Fruit fly (Drosophila melanogaster) whole organism, embryonic: ENCODE measurements around the gene CG42824.

Experiments
- Antp ChIP-seq: fragments of 200-800 bp; sonication (Bioruptor generic); optimal IDR thresholded peaks from 3 replicates; lab custom pipeline; 2016; ENCODE audit warnings: missing biosample characterization, missing genetic modification characterization
- CG10431 ChIP-seq: fragments of 200-800 bp; sonication (Bioruptor generic); optimal IDR thresholded peaks from 3 replicates; lab custom pipeline; 2018; ENCODE audit warnings: missing biosample characterization, mild to moderate bottlenecking, missing genetic modification characterization
- CG10654 ChIP-seq: fragments of 200-800 bp; sonication (Bioruptor generic); optimal IDR thresholded peaks from 2 replicates; lab custom pipeline; 2016; ENCODE audit warnings: missing biosample characterization, missing genetic modification characterization
- CG12236 ChIP-seq: fragments of 200-800 bp; sonication (Bioruptor generic); optimal IDR thresholded peaks from 2 replicates; lab custom pipeline; 2016; ENCODE audit warnings: missing biosample characterization, missing genetic modification characterization
- CG12659 ChIP-seq: fragments of 200-800 bp; sonication (Bioruptor generic); optimal IDR thresholded peaks from 3 replicates; lab custom pipeline; 2017; ENCODE audit warnings: mild to moderate bottlenecking, missing biosample characterization, missing genetic modification reagents, missing genetic modification characterization
- CG12744 ChIP-seq: fragments of 200-800 bp; sonication (Bioruptor generic); optimal IDR thresholded peaks from 2 replicates; lab custom pipeline; 2016; ENCODE audit warnings: missing biosample characterization, missing genetic modification characterization
- CG13296 ChIP-seq: fragments of 200-800 bp; sonication (Bioruptor generic); optimal IDR thresholded peaks from 3 replicates; lab custom pipeline; 2018; ENCODE audit warnings: missing biosample characterization, mild to moderate bottlenecking, missing genetic modification characterization
- CG14667 ChIP-seq: fragments of 200-800 bp; sonication (Bioruptor generic); IDR thresholded peaks from 2 replicates; pipeline ENCODE4 v1.3.6; 2022; ENCODE audit warnings: missing biosample characterization, missing genetic modification characterization
- CG16779 ChIP-seq: fragments of 200-800 bp; sonication (Bioruptor generic); IDR thresholded peaks from 2 replicates; pipeline ENCODE4 v1.3.6; 2022; ENCODE audit warnings: missing biosample characterization, missing genetic modification characterization
- CG16815 ChIP-seq: fragments of 200-800 bp; sonication (Bioruptor generic); optimal IDR thresholded peaks from 3 replicates; lab custom pipeline; 2017; ENCODE audit warnings: missing biosample characterization, mild to moderate bottlenecking, missing genetic modification characterization
- CG17568 ChIP-seq: fragments of 200-800 bp; sonication (Bioruptor generic); optimal IDR thresholded peaks from 2 replicates; lab custom pipeline; 2018; ENCODE audit warnings: missing biosample characterization, mild to moderate bottlenecking, missing genetic modification characterization, moderate library complexity
- CG18599 ChIP-seq: fragments of 200-800 bp; sonication (Bioruptor generic); optimal IDR thresholded peaks from 3 replicates; lab custom pipeline; 2017; ENCODE audit warnings: missing biosample characterization, missing genetic modification characterization, mild to moderate bottlenecking, moderate library complexity, missing genetic modification reagents
- CG18619 ChIP-seq: fragments of 200-800 bp; sonication (Bioruptor generic); optimal IDR thresholded peaks from 3 replicates; lab custom pipeline; 2017; ENCODE audit warnings: missing biosample characterization, mild to moderate bottlenecking, missing genetic modification characterization
- CG31388 ChIP-seq: fragments of 200-800 bp; sonication (Bioruptor generic); optimal IDR thresholded peaks from 2 replicates; lab custom pipeline; 2016; ENCODE audit warnings: missing biosample characterization, missing genetic modification characterization
- CG3407 ChIP-seq: fragments of 200-800 bp; sonication (Bioruptor generic); optimal IDR thresholded peaks from 2 replicates; lab custom pipeline; 2018; ENCODE audit warnings: missing biosample characterization, mild to moderate bottlenecking, missing genetic modification characterization
- CG34224 ChIP-seq: fragments of 200-800 bp; sonication (Bioruptor generic); IDR thresholded peaks from 3 replicates; pipeline ENCODE4 v1.3.6; 2022; ENCODE audit warnings: missing biosample characterization, missing genetic modification characterization; ENCODE audit not compliant: partially characterized antibody
- CG34376 ChIP-seq: fragments of 200-800 bp; sonication (Bioruptor generic); optimal IDR thresholded peaks from 2 replicates; lab custom pipeline; 2018; ENCODE audit warnings: missing biosample characterization, mild to moderate bottlenecking, missing genetic modification characterization
- CG6254 ChIP-seq: fragments of 200-800 bp; sonication (Bioruptor generic); optimal IDR thresholded peaks from 3 replicates; lab custom pipeline; 2017; ENCODE audit warnings: mild to moderate bottlenecking, missing biosample characterization, missing genetic modification reagents, missing genetic modification characterization
- CG6654 ChIP-seq: fragments of 200-800 bp; sonication (Bioruptor generic); optimal IDR thresholded peaks from 2 replicates; lab custom pipeline; 2017; ENCODE audit warnings: missing biosample characterization, mild to moderate bottlenecking, missing genetic modification characterization
- CG6765 ChIP-seq: fragments of 200-800 bp; sonication (Bioruptor generic); optimal IDR thresholded peaks from 3 replicates; lab custom pipeline; 2017; ENCODE audit warnings: missing biosample characterization, mild to moderate bottlenecking, missing genetic modification characterization
- CG7963 ChIP-seq: fragments of 200-800 bp; sonication (Bioruptor generic); IDR thresholded peaks from 3 replicates; pipeline ENCODE4 v1.3.6; 2022; ENCODE audit warnings: missing biosample characterization, missing genetic modification characterization; ENCODE audit not compliant: partially characterized antibody
- Dip2 ChIP-seq: fragments of 200-800 bp; sonication (Bioruptor generic); IDR thresholded peaks from 2 replicates; pipeline ENCODE4 v1.3.6; 2022; ENCODE audit warnings: missing biosample characterization, missing genetic modification characterization
- GATAe ChIP-seq: fragments of 200-800 bp; sonication (Bioruptor generic); conservative IDR thresholded peaks from 2 replicates; pipeline ENCODE4 v1.3.6; 2022; ENCODE audit warnings: missing biosample characterization, missing genetic modification characterization
- Gug ChIP-seq: fragments of 200-800 bp; sonication (Bioruptor generic); IDR thresholded peaks from 4 replicates; pipeline ENCODE4 v1.3.6; 2022; ENCODE audit warnings: missing biosample characterization, missing genetic modification characterization
- H15 ChIP-seq: fragments of 200-800 bp; sonication (Bioruptor generic); IDR thresholded peaks from 3 replicates; pipeline ENCODE4 v1.3.6; 2022; ENCODE audit warnings: missing biosample characterization, missing genetic modification characterization
- Hr39 ChIP-seq: fragments of >200 bp; optimal IDR thresholded peaks from 2 replicates; lab custom pipeline; 2017
- Opbp ChIP-seq: fragments of 200-800 bp; sonication (Bioruptor generic); IDR thresholded peaks from 3 replicates; pipeline ENCODE4 v1.3.6; 2022; ENCODE audit warnings: missing biosample characterization, missing genetic modification characterization; ENCODE audit not compliant: partially characterized antibody
- Poxn ChIP-seq: fragments of 200-800 bp; sonication (Bioruptor generic); IDR thresholded peaks from 2 replicates; pipeline ENCODE4 v1.3.6; 2022; ENCODE audit warnings: missing biosample characterization, missing genetic modification characterization
- Sin3A ChIP-seq: fragments of >200 bp; optimal IDR thresholded peaks from 2 replicates; lab custom pipeline; 2018
- Six4 ChIP-seq: fragments of 200-800 bp; sonication (Bioruptor generic); optimal IDR thresholded peaks from 2 replicates; lab custom pipeline; 2016; ENCODE audit warnings: missing biosample characterization, missing genetic modification characterization
- Spps ChIP-seq: fragments of 200-800 bp; sonication (Bioruptor generic); optimal IDR thresholded peaks from 2 replicates; lab custom pipeline; 2018; ENCODE audit warnings: missing biosample characterization, mild to moderate bottlenecking, missing genetic modification characterization
- Sry-δ ChIP-seq: fragments of 200-800 bp; sonication (Bioruptor generic); optimal IDR thresholded peaks from 2 replicates; lab custom pipeline; 2016; ENCODE audit warnings: missing biosample characterization, missing genetic modification characterization
- btn ChIP-seq: fragments of 200-800 bp; sonication (Bioruptor generic); optimal IDR thresholded peaks from 2 replicates; lab custom pipeline; 2016; ENCODE audit warnings: missing biosample characterization, missing genetic modification characterization
- cato ChIP-seq: fragments of 200-800 bp; sonication (Bioruptor generic); optimal IDR thresholded peaks from 2 replicates; lab custom pipeline; 2016; ENCODE audit warnings: missing biosample characterization, missing genetic modification characterization, borderline replicate concordance
- dpn ChIP-seq, 2 experiments: fragments of 200-800 bp; sonication (Bioruptor generic); optimal IDR thresholded peaks; 3 replicates each; lab custom pipeline; 2016; ENCODE audit warnings: missing biosample characterization in 2 of 2, missing genetic modification characterization in 2 of 2
- inv ChIP-seq: fragments of 200-800 bp; sonication (Bioruptor generic); IDR thresholded peaks from 2 replicates; pipeline ENCODE4 v1.3.6; 2022; ENCODE audit warnings: missing biosample characterization, missing genetic modification characterization; ENCODE audit not compliant: partially characterized antibody
- kah ChIP-seq: fragments of 200-800 bp; sonication (Bioruptor generic); optimal IDR thresholded peaks from 2 replicates; lab custom pipeline; 2018; ENCODE audit warnings: missing biosample characterization, mild to moderate bottlenecking, missing genetic modification characterization
- mld ChIP-seq: fragments of 200-800 bp; sonication (Bioruptor generic); IDR thresholded peaks from 3 replicates; pipeline ENCODE4 v1.3.6; 2022; ENCODE audit warnings: missing biosample characterization, missing genetic modification characterization; ENCODE audit not compliant: partially characterized antibody
- nmo ChIP-seq: fragments of 200-800 bp; sonication (Bioruptor generic); optimal IDR thresholded peaks from 2 replicates; lab custom pipeline; 2018; ENCODE audit warnings: missing biosample characterization, mild to moderate bottlenecking, missing genetic modification characterization, moderate library complexity
- nom ChIP-seq: fragments of 200-800 bp; sonication (Bioruptor generic); optimal IDR thresholded peaks from 2 replicates; lab custom pipeline; 2017; ENCODE audit warnings: missing biosample characterization, missing genetic modification characterization, mild to moderate bottlenecking, moderate library complexity, missing genetic modification reagents
- pan ChIP-seq, 4 experiments: fragments of >200 bp in 3 of 4; fragments of 200-800 bp in 1 of 4; sonication (Bioruptor generic) in 1 of 4; optimal IDR thresholded peaks in 3 of 4; IDR thresholded peaks in 1 of 4; 2 replicates each; pipeline versions ENCODE4 v1.3.6 to Lab custom; 2017 to 2022; ENCODE audit warnings: missing biosample characterization in 2 of 4, missing genetic modification characterization in 2 of 4, mixed read lengths in 1 of 4
- sqz ChIP-seq: fragments of 200-800 bp; sonication (Bioruptor generic); optimal IDR thresholded peaks from 3 replicates; lab custom pipeline; 2018; ENCODE audit warnings: missing biosample characterization, mild to moderate bottlenecking, missing genetic modification characterization
- ssp ChIP-seq: fragments of 200-800 bp; sonication (Bioruptor generic); IDR thresholded peaks from 2 replicates; pipeline ENCODE4 v1.3.6; 2022; ENCODE audit warnings: missing biosample characterization, missing genetic modification characterization
- trem ChIP-seq: fragments of 200-800 bp; optimal IDR thresholded peaks from 3 replicates; lab custom pipeline; 2019; ENCODE audit warnings: missing biosample characterization, mild to moderate bottlenecking, missing genetic modification characterization, moderate library complexity
- trh ChIP-seq: fragments of 200-800 bp; sonication (Bioruptor generic); optimal IDR thresholded peaks from 2 replicates; lab custom pipeline; 2016; ENCODE audit warnings: missing biosample characterization, missing genetic modification characterization
- unc-4 ChIP-seq: fragments of 200-800 bp; sonication (Bioruptor generic); IDR thresholded peaks from 2 replicates; pipeline ENCODE4 v1.3.6; 2022; ENCODE audit warnings: missing biosample characterization, missing genetic modification characterization; ENCODE audit not compliant: partially characterized antibody
- unpg ChIP-seq: fragments of 200-800 bp; sonication (Bioruptor generic); optimal IDR thresholded peaks from 3 replicates; lab custom pipeline; 2018; ENCODE audit warnings: missing biosample characterization, mild to moderate bottlenecking, missing genetic modification characterization, moderate library complexity
- wek ChIP-seq: fragments of 200-800 bp; sonication (Bioruptor generic); optimal IDR thresholded peaks from 3 replicates; lab custom pipeline; 2018; ENCODE audit warnings: missing biosample characterization, mild to moderate bottlenecking, missing genetic modification characterization, moderate library complexity
- zf30C ChIP-seq: fragments of 200-800 bp; sonication (Bioruptor generic); optimal IDR thresholded peaks from 3 replicates; lab custom pipeline; 2018; ENCODE audit warnings: missing biosample characterization, mild to moderate bottlenecking, missing genetic modification characterization

Gene CG42824

DNA sequence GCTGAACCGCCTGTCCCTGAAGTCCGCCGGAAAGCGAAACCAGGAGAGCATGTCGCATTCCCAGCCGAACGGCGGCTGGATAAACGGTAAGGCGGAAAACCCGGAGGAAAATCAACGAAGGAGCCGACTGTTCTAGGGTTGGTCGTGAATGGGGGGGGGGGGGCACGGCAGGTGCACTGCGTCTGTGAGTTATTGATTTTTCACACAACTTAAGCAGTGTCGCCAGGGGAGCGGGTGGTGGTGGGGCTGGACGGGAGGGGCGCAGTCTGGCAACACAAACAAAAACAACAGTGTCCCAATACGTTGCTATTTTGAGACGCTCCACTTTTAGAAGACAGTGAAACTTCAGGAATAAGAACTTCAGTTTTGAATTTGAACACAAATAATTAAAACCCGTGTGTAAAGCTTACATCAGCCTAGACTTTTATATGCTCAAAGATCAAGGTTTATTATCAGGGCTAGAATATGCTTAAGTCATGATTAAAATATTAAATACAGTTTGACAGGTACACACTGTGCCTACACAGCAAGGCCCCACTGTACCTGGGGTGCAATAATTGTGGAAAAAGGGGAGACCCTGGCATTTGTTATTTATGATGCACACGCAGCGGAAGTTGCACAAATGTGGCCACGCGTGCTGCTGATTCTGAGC is 20.0 kb downstream of the CG42824 start (continued):
- peak; percentile 29 for TF ChIP-seq nom (GFP tag; lab: Kevin White, UChicago)
- no peak for TF ChIP-seq CG17568 (GFP tag; lab: Kevin White, UChicago)
- TF ChIP-seq CG6254 (GFP tag; lab: Kevin White, UChicago), result peak; percentile 48
- TF ChIP-seq CG7963, result no peak
- TF ChIP-seq dpn (GFP tag; optimal IDR thresholded peaks at IDR 0.05; lab: Kevin White, UChicago), result peak; percentile 6 to 64
- TF ChIP-seq CG10654 (GFP tag; lab: Kevin White, UChicago), result peak; percentile 53
- peak; percentile 35 for TF ChIP-seq CG16815 (GFP tag; lab: Kevin White, UChicago)
- TF ChIP-seq inv (GFP tag; lab: Robert Waterston, UW), result no peak
- TF ChIP-seq sqz (GFP tag; lab: Kevin White, UChicago), result peak; percentile 17
- TF ChIP-seq Gug (GFP tag; lab: Robert Waterston, UW), result peak; percentile 66; the same call in 3 of the 4 replicates
- no peak for TF ChIP-seq unc-4 (GFP tag; lab: Robert Waterston, UW)
- TF ChIP-seq ssp, result peak; percentile 48
- peak; percentile 2 for TF ChIP-seq btn (GFP tag; lab: Kevin White, UChicago)
- TF ChIP-seq CG10431 (GFP tag; lab: Kevin White, UChicago), result no peak
- TF ChIP-seq Sin3A (lab: Kevin White, UChicago), result no peak
- no peak for TF ChIP-seq CG34224 (GFP tag; lab: Robert Waterston, UW)
- peak; percentile 76 for TF ChIP-seq H15 (GFP tag; lab: Robert Waterston, UW)
- peak; percentile 55 for TF ChIP-seq Antp (GFP tag; lab: Kevin White, UChicago)
- peak; percentile 47 for TF ChIP-seq CG6654
- TF ChIP-seq Hr39, result no peak
- no peak for TF ChIP-seq Dip2 (GFP tag; lab: Robert Waterston, UW)
- TF ChIP-seq CG18619, result peak; percentile 43
- no peak for TF ChIP-seq GATAe (GFP tag; lab: Robert Waterston, UW)
- no peak for TF ChIP-seq CG6765 (GFP tag; lab: Kevin White, UChicago)
- TF ChIP-seq Opbp (GFP tag; lab: Robert Waterston, UW), result no peak
- TF ChIP-seq zf30C (GFP tag; lab: Kevin White, UChicago), result no peak
- no peak for TF ChIP-seq pan (optimal IDR thresholded peaks at IDR 0.05; lab: Kevin White, UChicago)
- TF ChIP-seq pan (GFP tag; optimal IDR thresholded peaks at IDR 0.05 in 1 of 2, IDR thresholded peaks at IDR 0.05 in 1 of 2), result peak in 1 of 2 experiments; percentile 76
- TF ChIP-seq CG3407 (GFP tag; lab: Kevin White, UChicago), result peak; percentile 66
- TF ChIP-seq trem (tag; lab: Kevin White, UChicago), result peak; percentile 65
- TF ChIP-seq CG18599 (GFP tag; lab: Kevin White, UChicago), result peak; percentile 73
- TF ChIP-seq CG16779 (GFP tag; lab: Robert Waterston, UW), result 0 out of 2 replicates have a peak, but pooled peaks have one; percentile 18
- no peak for TF ChIP-seq CG12744 (GFP tag; lab: Kevin White, UChicago)
- peak; percentile 31 for TF ChIP-seq Sry-δ (GFP tag; lab: Kevin White, UChicago)
- no peak for TF ChIP-seq CG34376 (GFP tag; lab: Kevin White, UChicago)
- TF ChIP-seq kah (GFP tag; lab: Kevin White, UChicago), result peak; percentile 49
- TF ChIP-seq mld (GFP tag; lab: Robert Waterston, UW), result no peak
- peak; percentile 45 for TF ChIP-seq wek (GFP tag; lab: Kevin White, UChicago)
- no peak for TF ChIP-seq CG31388 (GFP tag; lab: Kevin White, UChicago)
- no peak for TF ChIP-seq Poxn
- TF ChIP-seq Spps (tag; lab: Kevin White, UChicago), result peak; percentile 42
- TF ChIP-seq nmo, result peak; percentile 74
- TF ChIP-seq CG14667 (GFP tag; lab: Robert Waterston, UW), result peak; percentile 72
- TF ChIP-seq CG12236 (GFP tag; lab: Kevin White, UChicago), result peak; percentile 31
- TF ChIP-seq unpg, result peak; percentile 82
- no peak for TF ChIP-seq trh
- peak; percentile 26 for TF ChIP-seq CG12659 (GFP tag; lab: Kevin White, UChicago)
- peak; percentile 49 for TF ChIP-seq Six4 (GFP tag; lab: Kevin White, UChicago)
- TF ChIP-seq cato (GFP tag; lab: Kevin White, UChicago), result no peak
- TF ChIP-seq CG13296, result peak; percentile 1
